Fruit fly (Drosophila melanogaster): Measurements from ENCODE around the gene sip2.

sip2 gene

DNA sequence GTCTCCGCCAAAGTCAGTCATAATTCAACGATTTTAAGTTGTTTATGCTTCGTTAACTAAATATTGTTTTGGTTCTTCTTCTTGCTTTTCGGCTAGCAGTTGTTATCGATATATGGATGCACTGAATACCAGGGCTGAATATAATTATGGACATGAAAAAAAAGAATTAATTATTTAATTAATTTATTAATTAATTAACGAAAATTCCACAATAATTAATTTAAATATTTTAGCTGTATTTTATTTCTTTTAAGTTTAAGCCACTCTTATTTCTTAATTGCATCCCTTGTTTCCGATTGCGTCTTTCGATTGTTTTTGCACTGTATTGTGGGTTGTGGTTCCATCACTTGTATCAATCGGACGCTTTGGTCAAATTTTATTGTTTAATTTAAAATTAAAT is 13.8 kb downstream of the sip2 start, which contains the start of the genes Gas41 and SA1 (continued):
- peak; percentile 87 for TF ChIP-seq CG31224 (GFP tag; IDR thresholded peaks at IDR 0.05)
- TF ChIP-seq CG7271 (tag; optimal IDR thresholded peaks at IDR 0.05), result peak; percentile 93
- TF ChIP-seq Xrp1 (GFP tag; IDR thresholded peaks at IDR 0.05), result peak; percentile 94
- no peak for TF ChIP-seq en (GFP tag; optimal IDR thresholded peaks at IDR 0.05)
- peak; percentile 46 for TF ChIP-seq tx (GFP tag; optimal IDR thresholded peaks at IDR 0.05)
- peak; percentile 67 for TF ChIP-seq pum (GFP tag; optimal IDR thresholded peaks at IDR 0.05)
- TF ChIP-seq PHDP (tag; optimal IDR thresholded peaks at IDR 0.05), result peak; percentile 94
- TF ChIP-seq Bdp1 (GFP tag; optimal IDR thresholded peaks at IDR 0.05), result peak; percentile 11
- TF ChIP-seq dan (GFP tag; IDR thresholded peaks at IDR 0.05), result peak; percentile 62; the same call in 1 of the 2 replicates
- TF ChIP-seq CG10147 (GFP tag; optimal IDR thresholded peaks at IDR 0.05), result no peak
- TF ChIP-seq Bgb (GFP tag; IDR thresholded peaks at IDR 0.05; ENCODE audit: partially characterized antibody), result peak; percentile 69
- TF ChIP-seq CG17361 (GFP tag; IDR thresholded peaks at IDR 0.05), result peak; percentile 95
- TF ChIP-seq mam (GFP tag; optimal IDR thresholded peaks at IDR 0.05), result peak; percentile 52
- TF ChIP-seq CG6654 (GFP tag; optimal IDR thresholded peaks at IDR 0.05), result peak; percentile 5
- TF ChIP-seq CG3065 (GFP tag; optimal IDR thresholded peaks at IDR 0.05), result peak; percentile 84
- peak; percentile 67; the same call in 1 of the 3 replicates for TF ChIP-seq gce (GFP tag; IDR thresholded peaks at IDR 0.05)
- peak; percentile 95 for TF ChIP-seq CG34422 (GFP tag; IDR thresholded peaks at IDR 0.05)
- TF ChIP-seq CG34224 (GFP tag; IDR thresholded peaks at IDR 0.05; ENCODE audit: partially characterized antibody), result peak; percentile 78
- peak; percentile 76 for TF ChIP-seq Dref (GFP tag; IDR thresholded peaks at IDR 0.05)
- 0 out of 2 replicates have a peak, but pooled peaks have one; percentile 24 for TF ChIP-seq CG10321 (GFP tag; IDR thresholded peaks at IDR 0.05)
- TF ChIP-seq CG7928 (GFP tag; optimal IDR thresholded peaks at IDR 0.05), result peak; percentile 97
- peak; percentile 78 for TF ChIP-seq sna (GFP tag; IDR thresholded peaks at IDR 0.05; ENCODE audit: partially characterized antibody)
- peak; percentile 44 for TF ChIP-seq nom (GFP tag; optimal IDR thresholded peaks at IDR 0.05)
- TF ChIP-seq gcm2 (GFP tag; optimal IDR thresholded peaks at IDR 0.05), result no peak
- peak; percentile 74 for TF ChIP-seq Hand (GFP tag; optimal IDR thresholded peaks at IDR 0.05)
- no peak for TF ChIP-seq Tbp (GFP tag; optimal IDR thresholded peaks at IDR 0.05)
- peak; percentile 84 for TF ChIP-seq knrl (GFP tag; IDR thresholded peaks at IDR 0.05; ENCODE audit: partially characterized antibody)
- peak; percentile 71 for TF ChIP-seq CG4328 (GFP tag; optimal IDR thresholded peaks at IDR 0.05)
- TF ChIP-seq CG11085 (GFP tag; IDR thresholded peaks at IDR 0.05), result peak; percentile 89
- peak; percentile 22 for TF ChIP-seq CG18619 (GFP tag; optimal IDR thresholded peaks at IDR 0.05)
- no peak for TF ChIP-seq CG5953 (GFP tag; IDR thresholded peaks at IDR 0.05)
- peak; percentile 81 for TF ChIP-seq fd102C (GFP tag; optimal IDR thresholded peaks at IDR 0.05)
- TF ChIP-seq nmo (GFP tag; optimal IDR thresholded peaks at IDR 0.05), result peak; percentile 24
- TF ChIP-seq CG14860 (GFP tag; IDR thresholded peaks at IDR 0.05; ENCODE audit: partially characterized antibody), result peak; percentile 44; the same call in 1 of the 3 replicates
- peak; percentile 18 for TF ChIP-seq Antp (GFP tag; optimal IDR thresholded peaks at IDR 0.05)
- TF ChIP-seq kay (GFP tag; optimal IDR thresholded peaks at IDR 0.05), result peak; percentile 67
- TF ChIP-seq CG14667 (GFP tag; IDR thresholded peaks at IDR 0.05), result peak; percentile 90
- peak; percentile 80 for TF ChIP-seq CG8290 (GFP tag; optimal IDR thresholded peaks at IDR 0.05)
- no peak for TF ChIP-seq CG8290 (tag; optimal IDR thresholded peaks at IDR 0.05)
- TF ChIP-seq zf30C (GFP tag; optimal IDR thresholded peaks at IDR 0.05), result no peak
- peak; percentile 88 for TF ChIP-seq BEAF-32 (GFP tag; optimal IDR thresholded peaks at IDR 0.05)
- peak; percentile 43 for TF ChIP-seq CG1603 (tag; optimal IDR thresholded peaks at IDR 0.05)
- TF ChIP-seq Oli (tag; optimal IDR thresholded peaks at IDR 0.05), result peak; percentile 71
- TF ChIP-seq CG18764 (GFP tag; optimal IDR thresholded peaks at IDR 0.05), result peak; percentile 83
- TF ChIP-seq CG1832 (GFP tag; optimal IDR thresholded peaks at IDR 0.05), result no peak
- TF ChIP-seq CG14050 (GFP tag; IDR thresholded peaks at IDR 0.05), result peak; percentile 38; the same call in 2 of the 3 replicates
- TF ChIP-seq chn (GFP tag; optimal IDR thresholded peaks at IDR 0.05), result peak; percentile 63
- TF ChIP-seq CTCF (GFP tag; optimal IDR thresholded peaks at IDR 0.05), result peak; percentile 28
- TF ChIP-seq ems (GFP tag; optimal IDR thresholded peaks at IDR 0.05), result no peak
- no peak for TF ChIP-seq lov (optimal IDR thresholded peaks at IDR 0.05)
- TF ChIP-seq lov (GFP tag; IDR thresholded peaks at IDR 0.05), result 0 out of 3 replicates have a peak, but pooled peaks have one; percentile 65
- TF ChIP-seq chif (GFP tag; optimal IDR thresholded peaks at IDR 0.05), result peak; percentile 24 to 44

Measured in whole organism, embryonic.